Worm (Caenorhabditis elegans): Measurements from ENCODE around the gene M04D8.4.

M04D8.4 gene

DNA sequence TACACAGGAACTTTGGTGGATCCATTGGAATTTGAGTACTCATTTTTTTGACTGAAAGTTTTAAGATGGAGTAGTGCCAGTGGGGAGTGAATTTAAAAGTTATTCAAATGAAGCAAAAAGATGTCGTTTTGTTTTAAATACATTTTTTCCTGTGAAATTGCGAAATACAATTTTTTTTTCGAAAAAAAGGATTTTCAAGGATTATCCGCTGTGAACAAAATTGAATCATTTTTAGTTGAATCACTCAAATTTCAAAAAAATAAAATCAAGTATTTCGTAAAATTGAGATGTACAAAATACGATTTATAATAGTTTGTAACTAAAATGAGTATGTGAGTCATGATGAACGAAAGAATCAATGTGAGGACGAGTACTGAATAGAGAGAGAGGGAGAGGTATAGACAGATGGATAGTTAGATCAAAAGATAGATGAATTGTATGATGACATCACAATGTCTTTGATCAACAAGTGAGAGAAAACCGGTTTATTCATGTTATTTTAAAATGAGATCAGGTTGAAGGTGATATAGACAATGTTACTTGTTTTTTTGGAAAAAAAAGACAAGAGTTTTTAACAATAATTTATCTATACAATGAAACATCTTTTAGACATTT lies 23.6 kb downstream of the M04D8.4 start, which contains the start of gene C05B5.8:
TSS of gene C05B5.8 (minus strand) at position 51 of the 615 bp plus-strand sequence.
- TF ChIP-seq nhr-11 (tag; optimal IDR thresholded peaks at IDR 0.05) (no peak), daf-12 (tag; optimal IDR thresholded peaks at IDR 0.05) (no peak), lin-15B (tag; optimal IDR thresholded peaks at IDR 0.05) (no peak), elt-1 (tag; optimal IDR thresholded peaks at IDR 0.05) (peak; percentile 83), ceh-82 (tag; optimal IDR thresholded peaks at IDR 0.05) (no peak), elt-3 (tag; optimal IDR thresholded peaks at IDR 0.05) (no peak), pha-4 (tag; optimal IDR thresholded peaks at IDR 0.05) (no peak), zag-1 (tag; optimal IDR thresholded peaks at IDR 0.05) (no peak), tbx-2 (tag; optimal IDR thresholded peaks at IDR 0.05) (no peak), nhr-25 (tag; optimal IDR thresholded peaks at IDR 0.05) (peak; percentile 91), ztf-11 (tag; optimal IDR thresholded peaks at IDR 0.05) (no peak), unc-62 (GFP tag; optimal IDR thresholded peaks at IDR 0.05) (no peak), nhr-237 (tag; optimal IDR thresholded peaks at IDR 0.05) (no peak), ceh-16 (tag; optimal IDR thresholded peaks at IDR 0.05) (no peak), hmg-11 (tag; optimal IDR thresholded peaks at IDR 0.05) (no peak), nhr-23 (tag; optimal IDR thresholded peaks at IDR 0.05) (peak; percentile 73), ceh-28 (tag; optimal IDR thresholded peaks at IDR 0.05) (peak; percentile 34), fkh-2 (tag; optimal IDR thresholded peaks at IDR 0.05) (no peak), mdl-1 (tag; optimal IDR thresholded peaks at IDR 0.05) (no peak), lin-39 (tag; optimal IDR thresholded peaks at IDR 0.05) (no peak)

DNA sequence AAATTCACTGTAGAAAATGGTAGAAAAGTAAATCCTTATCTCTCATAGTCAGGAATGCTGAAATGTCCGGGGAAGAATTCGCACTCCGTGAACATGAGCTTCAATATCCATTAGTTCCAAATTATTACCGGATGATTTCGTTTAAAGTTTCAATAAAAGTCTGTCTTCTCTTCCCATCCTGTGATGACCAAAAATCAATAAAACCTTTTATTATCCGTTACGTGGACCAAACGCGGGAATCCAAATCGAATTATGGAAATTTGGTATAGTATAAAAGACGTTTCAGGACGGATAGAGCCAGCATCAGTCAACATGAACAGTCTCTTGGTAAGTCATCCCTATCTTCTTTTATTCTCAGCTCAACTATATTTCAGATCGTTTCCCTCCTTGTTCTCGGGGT lies 26.2 kb downstream of the M04D8.4 start, which contains the start of gene C05B5.11:
TSS of gene C05B5.11 (plus strand) at position 301 of the 400 bp plus-strand sequence.
- TF ChIP-seq ama-1 (optimal IDR thresholded peaks at IDR 0.05) (no peak), nhr-25 (tag; optimal IDR thresholded peaks at IDR 0.05) (no peak), nhr-76 (tag; optimal IDR thresholded peaks at IDR 0.05) (no peak), mdl-1 (tag; optimal IDR thresholded peaks at IDR 0.05) (no peak), egl-5 (tag; optimal IDR thresholded peaks at IDR 0.05) (no peak), daf-12 (tag; optimal IDR thresholded peaks at IDR 0.05) (no peak), mml-1 (tag; optimal IDR thresholded peaks at IDR 0.05) (no peak), jun-1 (tag; optimal IDR thresholded peaks at IDR 0.05) (no peak), nhr-77 (tag; optimal IDR thresholded peaks at IDR 0.05) (no peak), nhr-43 (tag; optimal IDR thresholded peaks at IDR 0.05; ENCODE audit: poor library complexity, severe bottlenecking) (no peak), lsy-12 (tag; optimal IDR thresholded peaks at IDR 0.05) (no peak), nhr-23 (tag; optimal IDR thresholded peaks at IDR 0.05) (no peak), fkh-2 (tag; optimal IDR thresholded peaks at IDR 0.05) (no peak), skn-1 (tag; optimal IDR thresholded peaks at IDR 0.05) (no peak), fos-1 (tag; optimal IDR thresholded peaks at IDR 0.05) (no peak), lin-15B (tag; optimal IDR thresholded peaks at IDR 0.05) (no peak), zag-1 (tag; optimal IDR thresholded peaks at IDR 0.05) (no peak), R02D3.7 (tag; optimal IDR thresholded peaks at IDR 0.05) (no peak), nhr-28 (tag; optimal IDR thresholded peaks at IDR 0.05) (no peak), lin-39 (tag; optimal IDR thresholded peaks at IDR 0.05) (no peak)

DNA sequence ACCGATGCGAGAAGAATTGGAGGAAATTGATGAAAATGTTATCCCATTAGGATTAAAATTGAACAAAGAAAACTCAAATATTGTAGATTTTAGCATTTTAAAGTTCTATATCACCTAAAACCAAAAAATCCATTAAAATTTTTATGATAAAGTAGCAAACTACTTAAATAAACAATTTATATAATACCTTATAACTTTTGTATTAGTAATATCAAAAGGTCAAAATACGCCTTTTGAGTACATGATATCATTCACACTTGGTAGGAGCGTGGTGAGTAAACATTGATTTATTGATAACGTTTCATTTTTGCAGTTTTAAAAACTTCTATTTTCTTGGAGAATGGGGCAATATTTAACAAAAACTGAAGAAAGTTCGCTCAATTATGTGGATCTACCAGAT lies 29.4 kb downstream of the M04D8.4 start, which contains the start of gene C05B5.5:
TSS of gene C05B5.5 (plus strand) at position 301 of the 400 bp plus-strand sequence.
- TF ChIP-seq zag-1 (tag; optimal IDR thresholded peaks at IDR 0.05), result no peak
- no peak for TF ChIP-seq pqm-1 (tag; optimal IDR thresholded peaks at IDR 0.05)
- TF ChIP-seq jun-1 (tag; optimal IDR thresholded peaks at IDR 0.05), result no peak
- TF ChIP-seq ceh-82 (tag; optimal IDR thresholded peaks at IDR 0.05), result no peak
- no peak for TF ChIP-seq mdl-1 (tag; optimal IDR thresholded peaks at IDR 0.05)
- no peak for TF ChIP-seq fkh-2 (tag; optimal IDR thresholded peaks at IDR 0.05)
- no peak for TF ChIP-seq egl-27 (tag; optimal IDR thresholded peaks at IDR 0.05)
- no peak for TF ChIP-seq nhr-67 (tag; optimal IDR thresholded peaks at IDR 0.05)
- no peak for TF ChIP-seq R02D3.7 (tag; optimal IDR thresholded peaks at IDR 0.05)
- no peak for TF ChIP-seq nhr-12 (tag; optimal IDR thresholded peaks at IDR 0.05)
- no peak for TF ChIP-seq mml-1 (tag; optimal IDR thresholded peaks at IDR 0.05)
- no peak for TF ChIP-seq unc-62 (GFP tag; optimal IDR thresholded peaks at IDR 0.05)
- TF ChIP-seq eor-1 (tag; optimal IDR thresholded peaks at IDR 0.05), result no peak
- no peak for TF ChIP-seq egl-5 (tag; optimal IDR thresholded peaks at IDR 0.05)
- TF ChIP-seq ztf-4 (tag; optimal IDR thresholded peaks at IDR 0.05), result no peak
- no peak for TF ChIP-seq nhr-43 (tag; optimal IDR thresholded peaks at IDR 0.05; ENCODE audit: poor library complexity, severe bottlenecking)
- no peak for TF ChIP-seq ceh-16 (tag; optimal IDR thresholded peaks at IDR 0.05)
- no peak for TF ChIP-seq ZK546.5 (tag; optimal IDR thresholded peaks at IDR 0.05)
- no peak for TF ChIP-seq snpc-4 (tag; optimal IDR thresholded peaks at IDR 0.05)
- TF ChIP-seq sea-2 (GFP tag; optimal IDR thresholded peaks at IDR 0.05), result no peak
